Fruit fly (Drosophila melanogaster) whole organism, embryonic: ENCODE measurements around the gene Gr64d.

Experiments
- Aef1 ChIP-seq: fragments of 200-800 bp; sonication (Bioruptor generic); IDR thresholded peaks from 3 replicates; pipeline ENCODE4 v1.3.6; 2022; ENCODE audit warnings: missing biosample characterization, missing genetic modification characterization
- CG11085 ChIP-seq: fragments of 200-800 bp; sonication (Bioruptor generic); IDR thresholded peaks from 2 replicates; pipeline ENCODE4 v1.3.6; 2022; ENCODE audit warnings: missing biosample characterization, missing genetic modification characterization
- CG11560 ChIP-seq: fragments of 200-800 bp; sonication (Bioruptor generic); IDR thresholded peaks from 3 replicates; pipeline ENCODE4 v1.3.6; 2022; ENCODE audit warnings: missing biosample characterization, missing genetic modification characterization
- CG12155 ChIP-seq: fragments of 200-800 bp; sonication (Bioruptor generic); optimal IDR thresholded peaks from 3 replicates; lab custom pipeline; 2016; ENCODE audit warnings: missing biosample characterization, missing genetic modification characterization
- CG13123 ChIP-seq: fragments of 200-800 bp; sonication (Bioruptor generic); optimal IDR thresholded peaks from 2 replicates; lab custom pipeline; 2016; ENCODE audit warnings: missing biosample characterization, missing genetic modification characterization
- CG13775 ChIP-seq: fragments of 200-800 bp; sonication (Bioruptor generic); optimal IDR thresholded peaks from 3 replicates; lab custom pipeline; 2017; ENCODE audit warnings: missing biosample characterization, mild to moderate bottlenecking, missing genetic modification characterization
- CG13894 ChIP-seq: fragments of 200-800 bp; sonication (Bioruptor generic); optimal IDR thresholded peaks from 3 replicates; lab custom pipeline; 2018; ENCODE audit warnings: missing biosample characterization, mild to moderate bottlenecking, missing genetic modification characterization, moderate library complexity
- CG15011 ChIP-seq: fragments of 200-800 bp; sonication (Bioruptor generic); optimal IDR thresholded peaks from 3 replicates; lab custom pipeline; 2018; ENCODE audit warnings: missing biosample characterization, mild to moderate bottlenecking, missing genetic modification characterization
- CG15601 ChIP-seq: fragments of 200-800 bp; sonication (Bioruptor generic); optimal IDR thresholded peaks from 3 replicates; lab custom pipeline; 2019; ENCODE audit warnings: missing biosample characterization, mild to moderate bottlenecking, missing genetic modification characterization, moderate library complexity
- CG16813 ChIP-seq: fragments of 200-800 bp; sonication (Bioruptor generic); IDR thresholded peaks from 3 replicates; pipeline ENCODE4 v1.3.6; 2022; ENCODE audit warnings: missing biosample characterization, missing genetic modification characterization; ENCODE audit not compliant: partially characterized antibody
- CG16863 ChIP-seq: fragments of 200-800 bp; sonication (Bioruptor generic); optimal IDR thresholded peaks from 3 replicates; lab custom pipeline; 2016; ENCODE audit warnings: missing biosample characterization, missing genetic modification characterization
- CG17385 ChIP-seq: fragments of 200-800 bp; sonication (Bioruptor generic); optimal IDR thresholded peaks from 3 replicates; lab custom pipeline; 2018; ENCODE audit warnings: missing biosample characterization, mild to moderate bottlenecking, missing genetic modification characterization
- CG17829 ChIP-seq: fragments of 200-800 bp; optimal IDR thresholded peaks from 2 replicates; lab custom pipeline; 2019; ENCODE audit warnings: missing biosample characterization, mild to moderate bottlenecking, missing genetic modification characterization, moderate library complexity
- CG17912 ChIP-seq: fragments of 200-800 bp; sonication (Bioruptor generic); optimal IDR thresholded peaks from 2 replicates; lab custom pipeline; 2018; ENCODE audit warnings: missing biosample characterization, mild to moderate bottlenecking, missing genetic modification characterization
- CG18619 ChIP-seq: fragments of 200-800 bp; sonication (Bioruptor generic); optimal IDR thresholded peaks from 3 replicates; lab custom pipeline; 2017; ENCODE audit warnings: missing biosample characterization, mild to moderate bottlenecking, missing genetic modification characterization
- CG2116 ChIP-seq: fragments of 200-800 bp; sonication (Bioruptor generic); optimal IDR thresholded peaks from 3 replicates; lab custom pipeline; 2018; ENCODE audit warnings: missing biosample characterization, mild to moderate bottlenecking, missing genetic modification characterization
- CG2199 ChIP-seq: fragments of 200-800 bp; sonication (Bioruptor generic); IDR thresholded peaks from 3 replicates; pipeline ENCODE4 v1.3.6; 2022; ENCODE audit warnings: missing biosample characterization, missing genetic modification characterization
- CG2678 ChIP-seq: fragments of 200-800 bp; sonication (Bioruptor generic); optimal IDR thresholded peaks from 3 replicates; lab custom pipeline; 2019; ENCODE audit warnings: missing biosample characterization, mild to moderate bottlenecking, missing genetic modification characterization, moderate library complexity
- CG32532 ChIP-seq: fragments of 200-800 bp; sonication (Bioruptor generic); IDR thresholded peaks from 2 replicates; pipeline ENCODE4 v1.3.6; 2022; ENCODE audit warnings: missing biosample characterization, missing genetic modification characterization
- CG3281 ChIP-seq: fragments of 200-800 bp; sonication (Bioruptor generic); optimal IDR thresholded peaks from 3 replicates; lab custom pipeline; 2017; ENCODE audit warnings: missing biosample characterization, mild to moderate bottlenecking, missing genetic modification characterization
- CG4282 ChIP-seq: fragments of 200-800 bp; sonication (Bioruptor generic); optimal IDR thresholded peaks from 2 replicates; lab custom pipeline; 2016; ENCODE audit warnings: missing biosample characterization, missing genetic modification characterization
- CG43689 ChIP-seq: fragments of 200-800 bp; sonication (Bioruptor generic); IDR thresholded peaks from 2 replicates; pipeline ENCODE4 v1.3.6; 2022; ENCODE audit warnings: missing biosample characterization, missing genetic modification characterization
- Dbx ChIP-seq: fragments of 200-800 bp; sonication (Bioruptor generic); IDR thresholded peaks from 3 replicates; pipeline ENCODE4 v1.3.6; 2022; ENCODE audit warnings: missing biosample characterization, missing genetic modification characterization
- Dfd ChIP-seq, 2 experiments: fragments of >200 bp; optimal IDR thresholded peaks; 2 replicates each; lab custom pipeline; 2017; ENCODE audit warnings: missing biosample characterization in 2 of 2, missing genetic modification characterization in 2 of 2
- Dll ChIP-seq: fragments of 200-800 bp; sonication (Bioruptor generic); IDR thresholded peaks from 4 replicates; pipeline ENCODE4 v1.3.6; 2022; ENCODE audit warnings: missing biosample characterization, missing genetic modification characterization; ENCODE audit not compliant: partially characterized antibody
- Ets97D ChIP-seq: fragments of 200-800 bp; sonication (Bioruptor generic); optimal IDR thresholded peaks from 3 replicates; lab custom pipeline; 2016; ENCODE audit warnings: missing biosample characterization, missing genetic modification characterization
- Fer2 ChIP-seq: fragments of 200-800 bp; sonication (Bioruptor generic); optimal IDR thresholded peaks from 2 replicates; lab custom pipeline; 2018; ENCODE audit warnings: missing biosample characterization, mild to moderate bottlenecking, missing genetic modification characterization, moderate library complexity
- HLH3B ChIP-seq: fragments of 200-800 bp; sonication (Bioruptor generic); IDR thresholded peaks from 2 replicates; pipeline ENCODE4 v1.3.6; 2022; ENCODE audit warnings: missing biosample characterization, missing genetic modification characterization
- Mrtf ChIP-seq: fragments of 200-800 bp; sonication (Bioruptor generic); IDR thresholded peaks from 3 replicates; pipeline ENCODE4 v1.3.6; 2022; ENCODE audit warnings: missing biosample characterization, missing genetic modification characterization
- Oaz ChIP-seq: fragments of 200-800 bp; sonication (Bioruptor generic); IDR thresholded peaks from 2 replicates; pipeline ENCODE4 v1.3.6; 2022; ENCODE audit warnings: missing biosample characterization, missing genetic modification characterization
- Rx ChIP-seq: fragments of 200-800 bp; sonication (Bioruptor generic); IDR thresholded peaks from 2 replicates; pipeline ENCODE4 v1.3.6; 2022; ENCODE audit warnings: missing biosample characterization, missing genetic modification characterization
- ase ChIP-seq: fragments of 200-800 bp; sonication (Bioruptor generic); IDR thresholded peaks from 3 replicates; pipeline ENCODE4 v1.3.6; 2022; ENCODE audit warnings: missing biosample characterization, missing genetic modification characterization
- bsh ChIP-seq, 2 experiments: fragments of 200-800 bp; sonication (Bioruptor generic); optimal IDR thresholded peaks; 2 replicates each; lab custom pipeline; 2017 to 2018; ENCODE audit warnings: mild to moderate bottlenecking in 2 of 2, missing biosample characterization in 2 of 2, missing genetic modification characterization in 2 of 2, moderate library complexity in 1 of 2
- cas ChIP-seq: fragments of 200-800 bp; sonication (Bioruptor generic); IDR thresholded peaks from 2 replicates; pipeline ENCODE4 v1.3.6; 2022; ENCODE audit warnings: missing biosample characterization, missing genetic modification characterization
- ci ChIP-seq: fragments of 200-800 bp; sonication (Bioruptor generic); IDR thresholded peaks from 3 replicates; pipeline ENCODE4 v1.3.6; 2022; ENCODE audit warnings: missing biosample characterization, missing genetic modification characterization
- crc ChIP-seq: fragments of 200-800 bp; sonication (Bioruptor generic); optimal IDR thresholded peaks from 2 replicates; lab custom pipeline; 2016; ENCODE audit warnings: missing biosample characterization, missing genetic modification characterization
- dan ChIP-seq: fragments of 200-800 bp; sonication (Bioruptor generic); IDR thresholded peaks from 2 replicates; pipeline ENCODE4 v1.3.6; 2022; ENCODE audit warnings: missing biosample characterization, missing genetic modification characterization
- ems ChIP-seq: fragments of 200-800 bp; sonication (Bioruptor generic); optimal IDR thresholded peaks from 3 replicates; lab custom pipeline; 2016; ENCODE audit warnings: missing biosample characterization, missing genetic modification characterization
- eyg ChIP-seq: fragments of 200-800 bp; sonication (Bioruptor generic); optimal IDR thresholded peaks from 3 replicates; lab custom pipeline; 2016; ENCODE audit warnings: missing biosample characterization, missing genetic modification characterization
- fd96Cb ChIP-seq: fragments of 200-800 bp; sonication (Bioruptor generic); optimal IDR thresholded peaks from 2 replicates; lab custom pipeline; 2018; ENCODE audit warnings: missing biosample characterization, mild to moderate bottlenecking, missing genetic modification characterization, moderate library complexity
- grau ChIP-seq: fragments of 200-800 bp; optimal IDR thresholded peaks from 3 replicates; lab custom pipeline; 2019; ENCODE audit warnings: missing biosample characterization, mild to moderate bottlenecking, missing genetic modification characterization, moderate library complexity
- hkb ChIP-seq, 2 experiments: fragments of 200-800 bp in 1 of 2; fragments of >200 bp in 1 of 2; sonication (Bioruptor generic) in 1 of 2; IDR thresholded peaks in 1 of 2; optimal IDR thresholded peaks in 1 of 2; 2 replicates each; pipeline versions ENCODE4 v1.3.6 to Lab custom; 2017 to 2022; ENCODE audit warnings: missing biosample characterization in 1 of 2, missing genetic modification characterization in 1 of 2
- jigr1 ChIP-seq: fragments of 200-800 bp; sonication (Bioruptor generic); IDR thresholded peaks from 3 replicates; pipeline ENCODE4 v1.3.6; 2022; ENCODE audit warnings: missing biosample characterization, missing genetic modification characterization
- lmd ChIP-seq: fragments of 200-800 bp; sonication (Bioruptor generic); IDR thresholded peaks from 2 replicates; pipeline ENCODE4 v1.3.6; 2022; ENCODE audit warnings: missing biosample characterization, missing genetic modification characterization
- sc ChIP-seq, 3 experiments: fragments of >200 bp in 2 of 3; fragments of 200-800 bp in 1 of 3; sonication (Bioruptor generic) in 1 of 3; optimal IDR thresholded peaks; 2 replicates in 2 of 3; 3 replicates in 1 of 3; lab custom pipeline; 2017; ENCODE audit warnings: mild to moderate bottlenecking in 1 of 3, missing biosample characterization in 1 of 3, missing genetic modification characterization in 1 of 3, missing genetic modification reagents in 1 of 3
- sim ChIP-seq: fragments of 200-800 bp; sonication (Bioruptor generic); IDR thresholded peaks from 2 replicates; pipeline ENCODE4 v1.3.6; 2022; ENCODE audit warnings: missing biosample characterization, missing genetic modification characterization
- so ChIP-seq: fragments of 200-800 bp; sonication (Bioruptor generic); IDR thresholded peaks from 3 replicates; pipeline ENCODE4 v1.3.6; 2022; ENCODE audit warnings: missing biosample characterization, missing genetic modification characterization
- stc ChIP-seq: fragments of 200-800 bp; sonication (Bioruptor generic); IDR thresholded peaks from 2 replicates; pipeline ENCODE4 v1.3.6; 2022; ENCODE audit warnings: missing biosample characterization, missing genetic modification characterization
- tgo ChIP-seq: fragments of 200-800 bp; sonication (Bioruptor generic); IDR thresholded peaks from 3 replicates; pipeline ENCODE4 v1.3.6; 2022; ENCODE audit warnings: missing biosample characterization, missing genetic modification characterization
- twi ChIP-seq: fragments of 200-800 bp; optimal IDR thresholded peaks from 2 replicates; lab custom pipeline; 2019; ENCODE audit warnings: missing biosample characterization, mild to moderate bottlenecking, missing genetic modification characterization, moderate library complexity
- zfh2 ChIP-seq: fragments of 200-800 bp; sonication (Bioruptor generic); optimal IDR thresholded peaks from 2 replicates; lab custom pipeline; 2016; ENCODE audit warnings: missing biosample characterization, missing genetic modification characterization

Gene Gr64d

dm6 chr3L:4070996-4071379 is 39.1 kb downstream of the Gr64d start (continued):
- TF ChIP-seq Dbx (peak; percentile 59), grau (tag; lab: Kevin White, UChicago) (peak; percentile 42), CG11085 (GFP tag; lab: Robert Waterston, UW) (no peak), twi (tag; lab: Kevin White, UChicago) (no peak), ci (peak; percentile 86), CG17829 (tag; lab: Kevin White, UChicago) (no peak), Rx (GFP tag; lab: Robert Waterston, UW) (peak; percentile 68), bsh (GFP tag; optimal IDR thresholded peaks at IDR 0.05; lab: Kevin White, UChicago) (peak; percentile 76), CG15011 (GFP tag; lab: Kevin White, UChicago) (no peak), Dfd (GFP tag; optimal IDR thresholded peaks at IDR 0.05; lab: Kevin White, UChicago) (no peak), eyg (no peak), Aef1 (GFP tag; lab: Robert Waterston, UW) (peak; percentile 69), CG2199 (GFP tag; lab: Robert Waterston, UW) (peak; percentile 76; the same call in 1 of the 3 replicates), CG13894 (no peak), cas (no peak), CG17912 (GFP tag; lab: Kevin White, UChicago) (no peak), CG3281 (GFP tag; lab: Kevin White, UChicago) (no peak), CG13775 (GFP tag; lab: Kevin White, UChicago) (no peak), hkb (optimal IDR thresholded peaks at IDR 0.05; lab: Kevin White, UChicago) (no peak), hkb (GFP tag; IDR thresholded peaks at IDR 0.05; lab: Robert Waterston, UW) (peak; percentile 80), jigr1 (GFP tag; lab: Robert Waterston, UW) (peak; percentile 51; the same call in 2 of the 3 replicates), sc (optimal IDR thresholded peaks at IDR 0.05; lab: Kevin White, UChicago) (no peak), sc (GFP tag; optimal IDR thresholded peaks at IDR 0.05; lab: Kevin White, UChicago) (no peak), CG16813 (GFP tag; lab: Robert Waterston, UW) (no peak), HLH3B (GFP tag; lab: Robert Waterston, UW) (peak; percentile 82), Fer2 (tag; lab: Kevin White, UChicago) (no peak), ems (GFP tag; lab: Kevin White, UChicago) (no peak), CG13123 (GFP tag; lab: Kevin White, UChicago) (peak; percentile 32), crc (GFP tag; lab: Kevin White, UChicago) (no peak), CG12155 (GFP tag; lab: Kevin White, UChicago) (no peak), CG11560 (no peak), Mrtf (GFP tag; lab: Robert Waterston, UW) (peak; percentile 51; the same call in 1 of the 3 replicates), Dll (no peak), CG2678 (tag; lab: Kevin White, UChicago) (peak; percentile 37), CG17385 (GFP tag; lab: Kevin White, UChicago) (peak; percentile 5), zfh2 (no peak), stc (GFP tag; lab: Robert Waterston, UW) (peak; percentile 76), Ets97D (GFP tag; lab: Kevin White, UChicago) (no peak), sim (GFP tag; lab: Robert Waterston, UW) (no peak), CG16863 (GFP tag; lab: Kevin White, UChicago) (no peak), CG43689 (GFP tag; lab: Robert Waterston, UW) (peak; percentile 55), Oaz (no peak), CG18619 (GFP tag; lab: Kevin White, UChicago) (no peak), tgo (GFP tag; lab: Robert Waterston, UW) (peak; percentile 65), CG15601 (no peak), lmd (GFP tag; lab: Robert Waterston, UW) (peak; percentile 75), CG2116 (GFP tag; lab: Kevin White, UChicago) (no peak), CG4282 (GFP tag; lab: Kevin White, UChicago) (no peak), CG32532 (GFP tag; lab: Robert Waterston, UW) (peak; percentile 79), so (GFP tag; lab: Robert Waterston, UW) (peak; percentile 8; the same call in 1 of the 3 replicates), fd96Cb (tag; lab: Kevin White, UChicago) (peak; percentile 60), ase (GFP tag; lab: Robert Waterston, UW) (peak; percentile 78), dan (GFP tag; lab: Robert Waterston, UW) (no peak)
